Worm (Caenorhabditis elegans) whole organism, young adult: ENCODE data around the gene Y54G11A.1.

Experiments used
- B0019.2 ChIP-seq: fragments of 200-800 bp; sonication (Bioruptor generic); conservative IDR thresholded peaks from 2 replicates; pipeline ENCODE4 v1.3.6; 2022; ENCODE audit warnings: missing genetic modification reagents, missing genetic modification characterization, missing compliant biosample characterization
- B0035.1 ChIP-seq: sonication (generic microtip); optimal IDR thresholded peaks from 2 replicates; lab custom pipeline; 2016; ENCODE audit warnings: missing genetic modification characterization, mild to moderate bottlenecking, missing compliant biosample characterization, missing genotype, missing genetic modification reagents
- F10E7.11 ChIP-seq: sonication (generic microtip); optimal IDR thresholded peaks from 2 replicates; lab custom pipeline; 2017; ENCODE audit warnings: mild to moderate bottlenecking, missing genetic modification characterization, moderate library complexity, missing compliant biosample characterization
- F23B12.7 ChIP-seq: sonication (generic microtip); optimal IDR thresholded peaks from 2 replicates; lab custom pipeline; 2017; ENCODE audit warnings: missing genetic modification characterization, mild to moderate bottlenecking, missing compliant biosample characterization, antibody characterized with exemption, moderate library complexity; ENCODE audit not compliant: insufficient read depth
- F49E8.2 ChIP-seq: sonication (generic microtip); optimal IDR thresholded peaks from 3 replicates; lab custom pipeline; 2017; ENCODE audit warnings: missing genetic modification characterization, mild to moderate bottlenecking, missing compliant biosample characterization, antibody characterized with exemption, moderate library complexity; ENCODE audit not compliant: insufficient read depth
- F55B11.4 ChIP-seq: sonication (generic microtip); optimal IDR thresholded peaks from 2 replicates; lab custom pipeline; 2016; ENCODE audit warnings: missing compliant biosample characterization, missing genetic modification characterization, borderline replicate concordance; ENCODE audit not compliant: insufficient read depth
- K11D2.4 ChIP-seq: fragments of 200-800 bp; sonication (Bioruptor generic); IDR thresholded peaks from 2 replicates; pipeline ENCODE4 v1.3.6; 2022; ENCODE audit warnings: missing genetic modification reagents, missing genetic modification characterization, missing compliant biosample characterization
- T26A5.8 ChIP-seq: sonication (generic microtip); optimal IDR thresholded peaks from 2 replicates; lab custom pipeline; 2016; ENCODE audit warnings: missing genetic modification characterization, missing compliant biosample characterization
- Y79H2A.3 ChIP-seq: fragments of 200-800 bp; sonication (Bioruptor generic); conservative IDR thresholded peaks from 2 replicates; pipeline ENCODE4 v1.3.6; 2022; ENCODE audit warnings: missing genetic modification reagents, missing genetic modification characterization, missing compliant biosample characterization
- ZK185.1 ChIP-seq: sonication (generic microtip); optimal IDR thresholded peaks from 2 replicates; lab custom pipeline; 2016; ENCODE audit warnings: mild to moderate bottlenecking, missing genetic modification characterization, missing compliant biosample characterization; ENCODE audit not compliant: poor library complexity, severe bottlenecking
- akir-1 ChIP-seq: fragments of 200-800 bp; sonication (Bioruptor generic); optimal IDR thresholded peaks from 2 replicates; lab custom pipeline; 2018; ENCODE audit warnings: mild to moderate bottlenecking, missing genetic modification characterization, moderate library complexity, missing compliant biosample characterization
- aptf-2 ChIP-seq: fragments of 200-800 bp; sonication (Bioruptor generic); conservative IDR thresholded peaks from 2 replicates; pipeline ENCODE4 v1.3.6; 2022; ENCODE audit warnings: missing genetic modification reagents, missing genetic modification characterization, missing compliant biosample characterization
- aptf-3 ChIP-seq: fragments of 200-800 bp; sonication (Bioruptor generic); IDR thresholded peaks from 2 replicates; pipeline ENCODE4 v1.3.6; 2022; ENCODE audit warnings: missing genetic modification characterization, missing compliant biosample characterization
- athp-1 ChIP-seq: sonication (generic microtip); optimal IDR thresholded peaks from 2 replicates; lab custom pipeline; 2017; ENCODE audit warnings: mild to moderate bottlenecking, missing genetic modification characterization, missing compliant biosample characterization
- bed-2 ChIP-seq: fragments of 200-800 bp; sonication (Bioruptor generic); IDR thresholded peaks from 2 replicates; pipeline ENCODE4 v1.3.6; 2022; ENCODE audit warnings: missing genetic modification reagents, missing genetic modification characterization, missing compliant biosample characterization
- ceh-79 ChIP-seq: sonication (generic microtip); optimal IDR thresholded peaks from 2 replicates; lab custom pipeline; 2017; ENCODE audit warnings: mild to moderate bottlenecking, missing genetic modification characterization, missing compliant biosample characterization
- ceh-91 ChIP-seq: fragments of 200-800 bp; sonication (Bioruptor generic); IDR thresholded peaks from 2 replicates; pipeline ENCODE4 v1.3.6; 2022; ENCODE audit warnings: missing genetic modification reagents, missing genetic modification characterization, missing compliant biosample characterization
- dox-1 ChIP-seq: fragments of 200-800 bp; sonication (Bioruptor generic); IDR thresholded peaks from 2 replicates; pipeline ENCODE4 v1.3.6; 2022; ENCODE audit warnings: missing genetic modification reagents, missing genetic modification characterization, missing compliant biosample characterization
- egl-44 ChIP-seq: fragments of 200-800 bp; sonication (Bioruptor generic); IDR thresholded peaks from 2 replicates; pipeline ENCODE4 v1.3.6; 2022; ENCODE audit warnings: missing genetic modification reagents, missing genetic modification characterization, missing compliant biosample characterization
- egrh-3 ChIP-seq: fragments of 200-800 bp; sonication (Bioruptor generic); IDR thresholded peaks from 2 replicates; pipeline ENCODE4 v1.3.6; 2022; ENCODE audit warnings: missing genetic modification reagents, missing genetic modification characterization, missing compliant biosample characterization
- ekl-4 ChIP-seq: fragments of 200-800 bp; sonication (Bioruptor generic); IDR thresholded peaks from 2 replicates; pipeline ENCODE4 v1.3.6; 2022; ENCODE audit warnings: missing genetic modification reagents, missing genetic modification characterization, missing compliant biosample characterization
- fkh-3 ChIP-seq: sonication (generic microtip); optimal IDR thresholded peaks from 2 replicates; lab custom pipeline; 2016; ENCODE audit warnings: mild to moderate bottlenecking, missing genetic modification characterization, missing compliant biosample characterization
- gei-17 ChIP-seq: fragments of 200-800 bp; sonication (Bioruptor generic); optimal IDR thresholded peaks from 2 replicates; lab custom pipeline; 2018; ENCODE audit warnings: mild to moderate bottlenecking, missing genetic modification characterization, missing compliant biosample characterization
- hmg-1.2 ChIP-seq: fragments of 200-800 bp; sonication (Bioruptor generic); IDR thresholded peaks from 2 replicates; pipeline ENCODE4 v1.3.6; 2022; ENCODE audit warnings: missing genetic modification reagents, missing genetic modification characterization, missing compliant biosample characterization
- hmg-20 ChIP-seq: fragments of 200-800 bp; sonication (Bioruptor generic); IDR thresholded peaks from 2 replicates; pipeline ENCODE4 v1.3.6; 2022; ENCODE audit warnings: missing genetic modification reagents, missing genetic modification characterization, missing compliant biosample characterization
- hrde-1 ChIP-seq: sonication (generic microtip); optimal IDR thresholded peaks from 2 replicates; lab custom pipeline; 2016; ENCODE audit warnings: missing genetic modification characterization, mild to moderate bottlenecking, missing compliant biosample characterization, moderate library complexity, missing genotype, missing genetic modification reagents, borderline replicate concordance
- let-607 ChIP-seq, 2 experiments: fragments of 200-800 bp in 1 of 2; sonication (Bioruptor generic) in 1 of 2; sonication (generic microtip) in 1 of 2; optimal IDR thresholded peaks; 2 replicates each; lab custom pipeline; 2016 to 2018; ENCODE audit warnings: mild to moderate bottlenecking in 2 of 2, missing compliant biosample characterization in 2 of 2, missing genetic modification characterization in 2 of 2, moderate library complexity in 2 of 2, missing genotype in 1 of 2
- lin-26 ChIP-seq: fragments of 200-800 bp; sonication (Bioruptor generic); IDR thresholded peaks from 2 replicates; pipeline ENCODE4 v1.3.6; 2022; ENCODE audit warnings: missing genetic modification reagents, missing genetic modification characterization, missing compliant biosample characterization
- lin-40 ChIP-seq: sonication (generic microtip); optimal IDR thresholded peaks from 2 replicates; lab custom pipeline; 2016; ENCODE audit warnings: missing genetic modification characterization, mild to moderate bottlenecking, missing compliant biosample characterization, missing genotype, missing genetic modification reagents
- lin-54 ChIP-seq: fragments of 200-800 bp; sonication (Bioruptor generic); optimal IDR thresholded peaks from 2 replicates; lab custom pipeline; 2018; ENCODE audit warnings: mild to moderate bottlenecking, missing genetic modification characterization, missing compliant biosample characterization
- lir-1 ChIP-seq: fragments of 200-800 bp; sonication (Bioruptor generic); conservative IDR thresholded peaks from 2 replicates; pipeline ENCODE4 v1.3.6; 2022; ENCODE audit warnings: missing genetic modification reagents, missing genetic modification characterization, missing compliant biosample characterization
- lsy-27 ChIP-seq: sonication (generic microtip); optimal IDR thresholded peaks from 2 replicates; lab custom pipeline; 2017; ENCODE audit warnings: missing genetic modification characterization, mild to moderate bottlenecking, missing compliant biosample characterization, antibody characterized with exemption, missing genotype, borderline replicate concordance; ENCODE audit not compliant: insufficient read depth
- madf-6 ChIP-seq: fragments of 200-800 bp; sonication (Bioruptor generic); IDR thresholded peaks from 2 replicates; pipeline ENCODE4 v1.3.6; 2022; ENCODE audit warnings: missing genetic modification reagents, missing genetic modification characterization, missing compliant biosample characterization
- madf-8 ChIP-seq: fragments of 200-800 bp; sonication (Bioruptor generic); conservative IDR thresholded peaks from 2 replicates; pipeline ENCODE4 v1.3.6; 2022; ENCODE audit warnings: missing genetic modification reagents, missing genetic modification characterization, missing compliant biosample characterization
- mcd-1 ChIP-seq: fragments of 200-800 bp; sonication (Bioruptor generic); IDR thresholded peaks from 2 replicates; pipeline ENCODE4 v1.3.6; 2022; ENCODE audit warnings: missing genetic modification reagents, missing genetic modification characterization, missing compliant biosample characterization
- mel-28 ChIP-seq: sonication (generic microtip); optimal IDR thresholded peaks from 2 replicates; lab custom pipeline; 2016; ENCODE audit warnings: borderline replicate concordance, mild to moderate bottlenecking, missing genetic modification characterization, missing compliant biosample characterization
- mxl-1 ChIP-seq: sonication (generic microtip); optimal IDR thresholded peaks from 2 replicates; lab custom pipeline; 2016; ENCODE audit warnings: missing genetic modification characterization, missing compliant biosample characterization
- nfya-2 ChIP-seq: fragments of 200-800 bp; sonication (Bioruptor generic); IDR thresholded peaks from 2 replicates; pipeline ENCODE4 v1.3.6; 2022; ENCODE audit warnings: missing genetic modification reagents, missing genetic modification characterization, missing compliant biosample characterization
- pbrm-1 ChIP-seq: fragments of 200-800 bp; sonication (Bioruptor generic); IDR thresholded peaks from 2 replicates; pipeline ENCODE4 v1.3.6; 2022; ENCODE audit warnings: missing genetic modification reagents, missing genetic modification characterization, missing compliant biosample characterization
- pha-4 ChIP-seq: fragments of 150-350 bp; sonication (generic microtip); optimal IDR thresholded peaks from 2 replicates; lab custom pipeline; 2014; ENCODE audit warnings: missing biosample characterization, missing genetic modification reagents, missing genetic modification characterization
- zfh-2 ChIP-seq: fragments of 200-800 bp; sonication (Bioruptor generic); conservative IDR thresholded peaks from 2 replicates; pipeline ENCODE4 v1.3.6; 2022; ENCODE audit warnings: missing genetic modification reagents, missing genetic modification characterization, missing compliant biosample characterization
- ztf-18 ChIP-seq: sonication (generic microtip); optimal IDR thresholded peaks from 2 replicates; lab custom pipeline; 2016; ENCODE audit warnings: missing genotype, mild to moderate bottlenecking, missing genetic modification characterization, missing compliant biosample characterization
- ztf-3 ChIP-seq: fragments of 200-800 bp; sonication (Bioruptor generic); optimal IDR thresholded peaks from 2 replicates; lab custom pipeline; 2018; ENCODE audit warnings: mild to moderate bottlenecking, missing genetic modification characterization, missing compliant biosample characterization

Gene Y54G11A.1

ce11 chrII:14269142-14269593 is at the start of gene Y54G11A.1:
Y54G11A.1 (minus strand) TSS chrII:14269192.
- TF ChIP-seq lsy-27 (tag; lab: Kevin White, UChicago): no peak
- no peak for TF ChIP-seq hmg-20 (GFP tag; lab: Robert Waterston, UW)
- no peak for TF ChIP-seq Y79H2A.3 (GFP tag; lab: Robert Waterston, UW)
- TF ChIP-seq F23B12.7 (tag; lab: Kevin White, UChicago): no peak
- no peak for TF ChIP-seq let-607 (tag; optimal IDR thresholded peaks at IDR 0.05; lab: Kevin White, UChicago)
- TF ChIP-seq lir-1 (GFP tag; lab: Robert Waterston, UW): no peak
- no peak for TF ChIP-seq pbrm-1 (GFP tag; lab: Robert Waterston, UW)

ce11 chrII:14318027-14318426 is 49.0 kb upstream of the Y54G11A.1 start, which contains the start of gene Y54G11A.14:
Y54G11A.14 (plus strand) TSS chrII:14318158.
- peak; percentile 76; the same call in 1 of the 2 replicates for TF ChIP-seq zfh-2 (GFP tag; lab: Robert Waterston, UW)
- TF ChIP-seq ZK185.1 (tag; lab: Kevin White, UChicago): no peak
- no peak for TF ChIP-seq ztf-18 (tag; lab: Kevin White, UChicago)
- peak; percentile 68 for TF ChIP-seq egrh-3 (GFP tag; lab: Robert Waterston, UW)
- no peak for TF ChIP-seq lin-40 (tag; lab: Kevin White, UChicago)
- no peak for TF ChIP-seq gei-17 (GFP tag; lab: Kevin White, UChicago)
- no peak for TF ChIP-seq F55B11.4 (tag; lab: Kevin White, UChicago)
- no peak for TF ChIP-seq hmg-1.2 (GFP tag; lab: Robert Waterston, UW)
- no peak for TF ChIP-seq pha-4 (tag; lab: Kevin White, UChicago)
- TF ChIP-seq T26A5.8 (tag; lab: Kevin White, UChicago): no peak
- TF ChIP-seq hmg-20 (GFP tag; lab: Robert Waterston, UW): no peak
- no peak for TF ChIP-seq mcd-1
- TF ChIP-seq bed-2: no peak
- TF ChIP-seq ztf-3 (GFP tag; lab: Kevin White, UChicago): no peak
- no peak for TF ChIP-seq athp-1 (tag; lab: Kevin White, UChicago)
- TF ChIP-seq B0019.2: no peak
- TF ChIP-seq fkh-3 (tag; lab: Kevin White, UChicago): no peak
- TF ChIP-seq akir-1 (GFP tag; lab: Kevin White, UChicago): peak; percentile 3
- no peak for TF ChIP-seq dox-1 (GFP tag; lab: Robert Waterston, UW)
- TF ChIP-seq, all 124 proteins: peak for 3

ce11 chrII:14312182-14312581 is 43.2 kb upstream of the Y54G11A.1 start:
- TF ChIP-seq ceh-91 (GFP tag; lab: Robert Waterston, UW) (peak; percentile 66), let-607 (tag; optimal IDR thresholded peaks at IDR 0.05; lab: Kevin White, UChicago) (no peak), F23B12.7 (tag; lab: Kevin White, UChicago) (no peak), lin-26 (GFP tag; lab: Robert Waterston, UW) (no peak), hmg-20 (GFP tag; lab: Robert Waterston, UW) (no peak), pbrm-1 (GFP tag; lab: Robert Waterston, UW) (no peak), lin-54 (GFP tag; lab: Kevin White, UChicago) (peak; percentile 38), mxl-1 (tag; lab: Kevin White, UChicago) (no peak), B0035.1 (tag; lab: Kevin White, UChicago) (no peak), madf-8 (peak; percentile 81), ekl-4 (GFP tag; lab: Robert Waterston, UW) (no peak), K11D2.4 (GFP tag; lab: Robert Waterston, UW) (no peak), mcd-1 (no peak), nfya-2 (GFP tag; lab: Robert Waterston, UW) (no peak), madf-6 (peak; percentile 94), lsy-27 (tag; lab: Kevin White, UChicago) (no peak), ceh-79 (tag; lab: Kevin White, UChicago) (no peak), F49E8.2 (tag; lab: Kevin White, UChicago) (peak; percentile 50), aptf-2 (GFP tag; lab: Robert Waterston, UW) (no peak), egl-44 (no peak), F10E7.11 (no peak), F55B11.4 (tag; lab: Kevin White, UChicago) (no peak), aptf-3 (no peak), hrde-1 (tag; lab: Kevin White, UChicago) (no peak), mel-28 (tag; lab: Kevin White, UChicago) (no peak)
